Fruit fly (Drosophila melanogaster): ENCODE results near the gene CG9121.

Gene CG9121

dm6 chr2L:5000919-5001581 lies 49.8 kb downstream of the CG9121 start (continued):
- TF ChIP-seq lov (optimal IDR thresholded peaks at IDR 0.05) (no peak), lov (GFP tag; IDR thresholded peaks at IDR 0.05) (peak; percentile 73; the same call in 2 of the 3 replicates), Ets65A (GFP tag) (peak; percentile 73), ssp (GFP tag; IDR thresholded peaks at IDR 0.05) (no peak), tap (tag; optimal IDR thresholded peaks at IDR 0.05) (no peak), pzg (GFP tag; optimal IDR thresholded peaks at IDR 0.05) (peak; percentile 17), Eip74EF (GFP tag; optimal IDR thresholded peaks at IDR 0.05) (peak in 1 of 2 experiments; percentile 100), CG13123 (GFP tag; optimal IDR thresholded peaks at IDR 0.05) (no peak), CG10321 (GFP tag; IDR thresholded peaks at IDR 0.05) (peak; percentile 75), CG12071 (GFP tag; optimal IDR thresholded peaks at IDR 0.05) (no peak), Ptx1 (GFP tag; IDR thresholded peaks at IDR 0.05) (no peak), sisA (GFP tag; IDR thresholded peaks at IDR 0.05) (peak; percentile 3; the same call in 1 of the 2 replicates), Hr78 (GFP tag; optimal IDR thresholded peaks at IDR 0.05) (peak in 1 of 2 experiments; percentile 71), Camta (GFP tag; optimal IDR thresholded peaks at IDR 0.05) (no peak), CG3995 (GFP tag; optimal IDR thresholded peaks at IDR 0.05) (no peak), Mrtf (GFP tag; IDR thresholded peaks at IDR 0.05) (peak; percentile 26; the same call in 2 of the 3 replicates), CG17328 (GFP tag; IDR thresholded peaks at IDR 0.05) (peak; percentile 64), stwl (tag; optimal IDR thresholded peaks at IDR 0.05) (peak; percentile 24), Sry-δ (GFP tag; optimal IDR thresholded peaks at IDR 0.05) (no peak)

- TF ChIP-seq CG12299 (tag; optimal IDR thresholded peaks at IDR 0.05), result peak; percentile 78
- no peak for TF ChIP-seq CG3163 (GFP tag; optimal IDR thresholded peaks at IDR 0.05)
- TF ChIP-seq Ets65A (GFP tag), result peak; percentile 93
- peak; percentile 75 for TF ChIP-seq CG12155 (GFP tag; optimal IDR thresholded peaks at IDR 0.05)
- TF ChIP-seq Ada2b (GFP tag; IDR thresholded peaks at IDR 0.05), result peak; percentile 84
- peak; percentile 66 for TF ChIP-seq Atf-2 (GFP tag; optimal IDR thresholded peaks at IDR 0.05)
- peak; percentile 30 for TF ChIP-seq CG7745 (tag; optimal IDR thresholded peaks at IDR 0.05)
- peak; percentile 56 for TF ChIP-seq kay (GFP tag; optimal IDR thresholded peaks at IDR 0.05)
- peak; percentile 20 for TF ChIP-seq CTCF (GFP tag; optimal IDR thresholded peaks at IDR 0.05)
- TF ChIP-seq tx (GFP tag; optimal IDR thresholded peaks at IDR 0.05), result peak; percentile 51
- no peak for TF ChIP-seq CkIIα-i1 (GFP tag; IDR thresholded peaks at IDR 0.05)
- TF ChIP-seq prd (optimal IDR thresholded peaks at IDR 0.05), result no peak
- peak; percentile 86 for TF ChIP-seq prd (GFP tag; IDR thresholded peaks at IDR 0.05)
- no peak for TF ChIP-seq hkb (optimal IDR thresholded peaks at IDR 0.05)
- peak; percentile 85 for TF ChIP-seq hkb (GFP tag; IDR thresholded peaks at IDR 0.05)
- TF ChIP-seq CG4424 (GFP tag; optimal IDR thresholded peaks at IDR 0.05), result peak; percentile 75
- TF ChIP-seq CG14014 (GFP tag; IDR thresholded peaks at IDR 0.05), result peak; percentile 78
- TF ChIP-seq Sry-β (GFP tag; optimal IDR thresholded peaks at IDR 0.05), result no peak
- peak; percentile 50; the same call in 1 of the 2 replicates for TF ChIP-seq sim (GFP tag; IDR thresholded peaks at IDR 0.05)
- peak; percentile 75 for TF ChIP-seq croc (GFP tag; conservative IDR thresholded peaks at IDR 0.05)
- TF ChIP-seq CG4820 (GFP tag; optimal IDR thresholded peaks at IDR 0.05), result peak; percentile 73
- TF ChIP-seq ro (GFP tag; IDR thresholded peaks at IDR 0.05), result peak; percentile 57; the same call in 1 of the 2 replicates
- TF ChIP-seq danr (GFP tag; IDR thresholded peaks at IDR 0.05), result peak; percentile 76
- peak; percentile 76 for TF ChIP-seq Fer3 (tag; optimal IDR thresholded peaks at IDR 0.05)
- TF ChIP-seq sug (tag; optimal IDR thresholded peaks at IDR 0.05), result peak; percentile 80
- peak; percentile 55; the same call in 2 of the 3 replicates for TF ChIP-seq CG11560 (tag; IDR thresholded peaks at IDR 0.05)
- peak; percentile 73 for TF ChIP-seq pnt (GFP tag; optimal IDR thresholded peaks at IDR 0.05)
- TF ChIP-seq nerfin-1 (tag; optimal IDR thresholded peaks at IDR 0.05), result peak; percentile 75
- peak; percentile 79 for TF ChIP-seq unpg (GFP tag; optimal IDR thresholded peaks at IDR 0.05)
- peak; percentile 64 for TF ChIP-seq CG16863 (GFP tag; optimal IDR thresholded peaks at IDR 0.05)
- TF ChIP-seq CG5245 (GFP tag; optimal IDR thresholded peaks at IDR 0.05), result peak; percentile 56
- TF ChIP-seq CG7357 (GFP tag; IDR thresholded peaks at IDR 0.05), result peak; percentile 72
- no peak for TF ChIP-seq mld (GFP tag; IDR thresholded peaks at IDR 0.05; ENCODE audit: partially characterized antibody)
Measured at dm6 chr2L:5000287-5000871, 50.5 kb downstream of the CG9121 start.

Measured in whole organism, embryonic.